Worm (Caenorhabditis elegans) whole organism, young adult: ENCODE results near the gene W02B3.4.
"Not testable (repeated sequence)": the region's sequence is repeated elsewhere in the genome, so short reads cannot be mapped to it uniquely, and the experiment has no call there.

Experiments
- C06A6.2 ChIP-seq: fragments of 200-800 bp; sonication (Bioruptor generic); conservative IDR thresholded peaks from 2 replicates; pipeline ENCODE4 v1.3.6; 2022; ENCODE audit warnings: missing genetic modification characterization, missing compliant biosample characterization
- F10E7.11 ChIP-seq: sonication (generic microtip); optimal IDR thresholded peaks from 2 replicates; lab custom pipeline; 2017; ENCODE audit warnings: mild to moderate bottlenecking, missing genetic modification characterization, moderate library complexity, missing compliant biosample characterization
- F22D6.2 ChIP-seq: sonication (generic microtip); optimal IDR thresholded peaks from 2 replicates; lab custom pipeline; 2016; ENCODE audit warnings: mild to moderate bottlenecking, missing genetic modification characterization, missing compliant biosample characterization
- F57A8.1 ChIP-seq: fragments of 200-800 bp; sonication (Bioruptor generic); optimal IDR thresholded peaks from 2 replicates; lab custom pipeline; 2018; ENCODE audit warnings: mild to moderate bottlenecking, missing genetic modification characterization, moderate library complexity, missing compliant biosample characterization
- K11D2.4 ChIP-seq: fragments of 200-800 bp; sonication (Bioruptor generic); IDR thresholded peaks from 2 replicates; pipeline ENCODE4 v1.3.6; 2022; ENCODE audit warnings: missing genetic modification reagents, missing genetic modification characterization, missing compliant biosample characterization
- K12H6.12 ChIP-seq: fragments of 200-800 bp; sonication (Bioruptor generic); optimal IDR thresholded peaks from 2 replicates; lab custom pipeline; 2018; ENCODE audit warnings: mild to moderate bottlenecking, missing genetic modification characterization, missing compliant biosample characterization
- T26A5.8 ChIP-seq: sonication (generic microtip); optimal IDR thresholded peaks from 2 replicates; lab custom pipeline; 2016; ENCODE audit warnings: missing genetic modification characterization, missing compliant biosample characterization
- ama-1 ChIP-seq, 3 experiments: fragments of 150-350 bp in 1 of 3; sonication (generic microtip) in 2 of 3; optimal IDR thresholded peaks; 2 replicates each; lab custom pipeline; 2014 to 2018; ENCODE audit warnings: missing biosample characterization in 2 of 3, missing genetic modification characterization in 2 of 3, missing genetic modification reagents in 2 of 3
- attf-5 ChIP-seq: fragments of 200-800 bp; sonication (Bioruptor generic); optimal IDR thresholded peaks from 2 replicates; lab custom pipeline; 2018; ENCODE audit warnings: mild to moderate bottlenecking, missing genetic modification characterization, missing compliant biosample characterization
- bed-2 ChIP-seq: fragments of 200-800 bp; sonication (Bioruptor generic); IDR thresholded peaks from 2 replicates; pipeline ENCODE4 v1.3.6; 2022; ENCODE audit warnings: missing genetic modification reagents, missing genetic modification characterization, missing compliant biosample characterization
- cebp-1 ChIP-seq, 2 experiments: fragments of 200-800 bp in 1 of 2; sonication (Bioruptor generic) in 1 of 2; sonication (generic microtip) in 1 of 2; IDR thresholded peaks in 1 of 2; optimal IDR thresholded peaks in 1 of 2; 2 replicates each; pipeline versions ENCODE4 v1.3.6 to Lab custom; 2017 to 2022; ENCODE audit warnings: missing compliant biosample characterization in 2 of 2, missing genetic modification characterization in 2 of 2, mild to moderate bottlenecking in 1 of 2, missing genetic modification reagents in 1 of 2, moderate library complexity in 1 of 2
- ceh-27 ChIP-seq: fragments of 200-800 bp; sonication (Bioruptor generic); optimal IDR thresholded peaks from 2 replicates; lab custom pipeline; 2018; ENCODE audit warnings: mild to moderate bottlenecking, missing genetic modification characterization, moderate library complexity, missing compliant biosample characterization
- dox-1 ChIP-seq: fragments of 200-800 bp; sonication (Bioruptor generic); IDR thresholded peaks from 2 replicates; pipeline ENCODE4 v1.3.6; 2022; ENCODE audit warnings: missing genetic modification reagents, missing genetic modification characterization, missing compliant biosample characterization
- hmg-1.2 ChIP-seq: fragments of 200-800 bp; sonication (Bioruptor generic); IDR thresholded peaks from 2 replicates; pipeline ENCODE4 v1.3.6; 2022; ENCODE audit warnings: missing genetic modification reagents, missing genetic modification characterization, missing compliant biosample characterization
- hsf-1 ChIP-seq: fragments of 200-800 bp; sonication (Bioruptor generic); IDR thresholded peaks from 2 replicates; pipeline ENCODE4 v1.3.6; 2022; ENCODE audit warnings: missing genetic modification reagents, missing genetic modification characterization, missing compliant biosample characterization
- let-607 ChIP-seq, 2 experiments: fragments of 200-800 bp in 1 of 2; sonication (Bioruptor generic) in 1 of 2; sonication (generic microtip) in 1 of 2; optimal IDR thresholded peaks; 2 replicates each; lab custom pipeline; 2016 to 2018; ENCODE audit warnings: mild to moderate bottlenecking in 2 of 2, missing compliant biosample characterization in 2 of 2, missing genetic modification characterization in 2 of 2, moderate library complexity in 2 of 2, missing genotype in 1 of 2
- lin-35 ChIP-seq, 3 experiments: fragments of 150-350 bp in 2 of 3; sonication (generic microtip) in 1 of 3; optimal IDR thresholded peaks; 2 replicates each; lab custom pipeline; 2014 to 2018; ENCODE audit warnings: missing biosample characterization in 3 of 3, missing genetic modification characterization in 3 of 3, missing genetic modification reagents in 3 of 3
- lin-40 ChIP-seq: sonication (generic microtip); optimal IDR thresholded peaks from 2 replicates; lab custom pipeline; 2016; ENCODE audit warnings: missing genetic modification characterization, mild to moderate bottlenecking, missing compliant biosample characterization, missing genotype, missing genetic modification reagents
- lir-1 ChIP-seq: fragments of 200-800 bp; sonication (Bioruptor generic); conservative IDR thresholded peaks from 2 replicates; pipeline ENCODE4 v1.3.6; 2022; ENCODE audit warnings: missing genetic modification reagents, missing genetic modification characterization, missing compliant biosample characterization
- lsy-27 ChIP-seq: sonication (generic microtip); optimal IDR thresholded peaks from 2 replicates; lab custom pipeline; 2017; ENCODE audit warnings: missing genetic modification characterization, mild to moderate bottlenecking, missing compliant biosample characterization, antibody characterized with exemption, missing genotype, borderline replicate concordance; ENCODE audit not compliant: insufficient read depth
- madf-10 ChIP-seq: sonication (generic microtip); optimal IDR thresholded peaks from 2 replicates; lab custom pipeline; 2016; ENCODE audit warnings: mild to moderate bottlenecking, missing genetic modification characterization, missing compliant biosample characterization
- madf-6 ChIP-seq: fragments of 200-800 bp; sonication (Bioruptor generic); IDR thresholded peaks from 2 replicates; pipeline ENCODE4 v1.3.6; 2022; ENCODE audit warnings: missing genetic modification reagents, missing genetic modification characterization, missing compliant biosample characterization
- mcd-1 ChIP-seq: fragments of 200-800 bp; sonication (Bioruptor generic); IDR thresholded peaks from 2 replicates; pipeline ENCODE4 v1.3.6; 2022; ENCODE audit warnings: missing genetic modification reagents, missing genetic modification characterization, missing compliant biosample characterization
- mxl-1 ChIP-seq: sonication (generic microtip); optimal IDR thresholded peaks from 2 replicates; lab custom pipeline; 2016; ENCODE audit warnings: missing genetic modification characterization, missing compliant biosample characterization
- nhr-27 ChIP-seq: fragments of 200-800 bp; sonication (Bioruptor generic); optimal IDR thresholded peaks from 2 replicates; lab custom pipeline; 2018; ENCODE audit warnings: mild to moderate bottlenecking, missing genetic modification characterization, moderate library complexity, missing compliant biosample characterization
- rec-8 ChIP-seq, 2 experiments: sonication (generic microtip); optimal IDR thresholded peaks; 2 replicates each; lab custom pipeline; 2016; ENCODE audit warnings: mild to moderate bottlenecking in 2 of 2, missing genetic modification characterization in 2 of 2, missing genetic modification reagents in 2 of 2, missing genotype in 2 of 2, missing biosample characterization in 1 of 2, missing compliant biosample characterization in 1 of 2, moderate library complexity in 1 of 2
- repo-1 ChIP-seq: sonication (generic microtip); optimal IDR thresholded peaks from 2 replicates; lab custom pipeline; 2017; ENCODE audit warnings: mild to moderate bottlenecking, missing genetic modification characterization, missing compliant biosample characterization
- snpc-3.4 ChIP-seq: sonication (generic microtip); optimal IDR thresholded peaks from 2 replicates; lab custom pipeline; 2017; ENCODE audit warnings: missing genetic modification characterization, mild to moderate bottlenecking, missing compliant biosample characterization, antibody characterized with exemption, moderate library complexity, missing genotype, missing genetic modification reagents
- snpc-4 ChIP-seq, 5 experiments: fragments of 150-350 bp in 1 of 5; sonication (generic microtip) in 4 of 5; optimal IDR thresholded peaks; 2 replicates each; lab custom pipeline; 2014 to 2018; ENCODE audit warnings: missing genetic modification characterization in 5 of 5, missing biosample characterization in 3 of 5, antibody characterized with exemption in 2 of 5, mild to moderate bottlenecking in 2 of 5, missing compliant biosample characterization in 2 of 5, missing genotype in 2 of 5, moderate library complexity in 2 of 5, missing genetic modification reagents in 1 of 5
- xnd-1 ChIP-seq: sonication (generic microtip); optimal IDR thresholded peaks from 2 replicates; lab custom pipeline; 2016; ENCODE audit warnings: missing genotype, missing genetic modification reagents, missing genetic modification characterization, missing compliant biosample characterization
- zfh-2 ChIP-seq: fragments of 200-800 bp; sonication (Bioruptor generic); conservative IDR thresholded peaks from 2 replicates; pipeline ENCODE4 v1.3.6; 2022; ENCODE audit warnings: missing genetic modification reagents, missing genetic modification characterization, missing compliant biosample characterization
- ztf-18 ChIP-seq: sonication (generic microtip); optimal IDR thresholded peaks from 2 replicates; lab custom pipeline; 2016; ENCODE audit warnings: missing genotype, mild to moderate bottlenecking, missing genetic modification characterization, missing compliant biosample characterization

W02B3.4 gene

DNA sequence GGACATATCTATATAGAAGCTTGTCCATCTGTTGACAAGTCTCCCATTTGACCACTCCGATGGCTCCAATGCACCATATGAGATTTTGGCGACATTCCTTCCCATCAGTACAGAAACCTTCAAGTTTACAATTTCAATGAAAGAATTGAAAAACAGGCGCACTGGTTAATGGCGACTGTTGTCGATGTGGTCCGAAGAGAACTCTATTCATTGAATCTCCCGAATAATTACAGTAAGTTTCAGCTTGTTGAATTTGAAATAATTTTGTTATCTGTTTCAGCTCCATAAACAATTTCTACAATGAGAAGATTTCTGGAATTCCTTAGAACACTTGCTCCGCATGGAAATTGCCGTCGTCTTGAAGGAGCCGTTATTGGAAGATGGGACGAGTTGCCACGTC lies 5.7 kb upstream of the W02B3.4 start, which contains the start of gene elf-1:
Gene elf-1, plus strand, starts transcription at position 301 of the 400 bp plus-strand sequence.
- TF ChIP-seq rec-8 (tag; optimal IDR thresholded peaks at IDR 0.05; lab: Kevin White, UChicago); lir-1 (GFP tag; lab: Robert Waterston, UW); F57A8.1 (GFP tag; lab: Kevin White, UChicago): not testable (repeated sequence)

DNA sequence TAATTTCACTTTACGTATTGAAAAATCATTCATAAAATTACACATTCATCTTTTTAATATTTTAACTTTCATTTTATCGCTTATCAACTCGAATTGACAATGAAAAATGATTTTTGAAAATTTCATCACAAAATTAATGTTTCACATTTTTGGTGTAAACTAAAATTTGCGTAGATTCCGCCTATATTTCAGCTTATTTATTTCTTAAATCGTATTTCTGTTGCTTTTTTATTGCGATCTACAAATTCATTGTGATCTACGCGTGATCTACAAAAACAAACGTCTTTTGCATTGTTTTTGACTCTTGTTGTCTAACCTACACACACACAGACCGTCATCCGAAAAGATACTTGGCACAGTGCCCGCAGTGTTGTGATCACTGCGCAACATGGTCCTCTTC lies 4.9 kb upstream of the W02B3.4 start:
- TF ChIP-seq madf-6 = peak; percentile 26; the same call in 1 of the 2 replicates
- TF ChIP-seq let-607 (tag; optimal IDR thresholded peaks at IDR 0.05; lab: Kevin White, UChicago) = no peak

DNA sequence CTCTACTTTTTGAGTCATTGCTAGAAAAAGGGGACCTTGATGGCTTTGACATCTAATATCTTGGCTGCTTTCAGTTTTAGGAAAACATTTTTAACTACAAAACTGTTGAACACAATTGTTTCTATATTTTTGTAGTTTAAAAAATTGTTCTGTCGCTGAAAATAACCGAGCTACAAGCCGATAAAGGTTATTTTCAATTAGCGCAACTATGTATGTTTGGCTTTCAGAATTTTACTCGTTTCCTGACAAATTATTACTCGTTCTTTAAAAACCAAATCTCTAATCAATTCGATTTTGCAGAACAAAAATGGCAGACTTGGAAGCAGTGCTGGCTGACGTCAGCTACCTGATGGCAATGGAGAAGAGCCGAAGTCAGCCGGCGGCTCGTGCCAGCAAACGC lies 7.4 kb downstream of the W02B3.4 start, which contains the start of gene grk-2:
Gene grk-2, plus strand, starts transcription at position 301 of the 400 bp plus-strand sequence.
- no peak for TF ChIP-seq let-607 (tag; optimal IDR thresholded peaks at IDR 0.05; lab: Kevin White, UChicago)
- TF ChIP-seq bed-2 (GFP tag; lab: Robert Waterston, UW) = no peak
- TF ChIP-seq mcd-1 (GFP tag; lab: Robert Waterston, UW) = no peak
- TF ChIP-seq C06A6.2 (GFP tag; lab: Robert Waterston, UW) = no peak
- no peak for TF ChIP-seq xnd-1 (tag; lab: Kevin White, UChicago)
- no peak for TF ChIP-seq F22D6.2 (tag; lab: Kevin White, UChicago)
- no peak for TF ChIP-seq attf-5 (GFP tag; lab: Kevin White, UChicago)
- TF ChIP-seq T26A5.8 (tag; lab: Kevin White, UChicago) = no peak

DNA sequence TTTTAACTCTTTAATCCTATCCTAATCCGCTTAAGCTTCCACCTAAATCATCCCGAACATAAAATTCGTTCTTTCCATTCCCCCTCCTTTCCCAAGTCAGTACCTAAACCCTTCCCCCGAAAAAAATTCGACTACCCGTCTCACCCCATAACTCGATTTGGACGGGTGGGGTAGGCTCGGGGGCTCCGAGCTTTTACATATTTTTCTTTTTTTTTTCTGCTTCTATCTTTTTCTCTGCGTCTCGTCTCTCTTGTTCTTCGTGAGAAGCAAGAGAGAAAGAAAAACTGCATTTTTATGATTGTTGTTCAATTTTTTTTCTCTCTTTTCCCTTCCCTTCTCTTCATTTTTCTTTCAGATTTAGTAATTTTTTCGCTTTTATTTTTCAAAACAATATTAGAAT lies 7.8 kb downstream of the W02B3.4 start:
- TF ChIP-seq snpc-4 (GFP tag; optimal IDR thresholded peaks at IDR 0.05; lab: Kevin White, UChicago) (no peak), snpc-4 (tag; optimal IDR thresholded peaks at IDR 0.05; lab: Kevin White, UChicago) (no peak), repo-1 (tag; lab: Kevin White, UChicago) (no peak), hsf-1 (GFP tag; lab: Robert Waterston, UW) (no peak)

DNA sequence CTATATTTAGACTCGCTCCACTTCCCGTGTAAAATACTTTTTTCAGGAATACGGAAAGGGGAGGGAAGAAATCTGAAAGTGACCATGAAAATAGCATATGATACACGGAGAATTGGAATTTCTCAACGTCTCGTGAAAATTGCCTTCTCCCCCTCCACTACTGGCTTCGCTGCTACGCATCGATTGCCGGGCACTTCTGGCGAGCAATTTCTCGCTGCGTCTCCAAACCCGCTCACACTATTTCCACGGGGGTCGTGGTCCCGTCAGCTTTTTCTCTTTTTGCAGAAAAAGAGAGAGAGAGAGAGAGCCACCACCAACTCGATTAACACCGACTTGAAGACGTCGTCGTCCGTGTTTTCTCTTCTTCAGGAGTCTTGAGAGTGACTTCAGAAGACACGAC lies 12.2 kb downstream of the W02B3.4 start:
- peak; percentile 92 for TF ChIP-seq zfh-2 (GFP tag; lab: Robert Waterston, UW)
- peak in 1 of 3 experiments; percentile 34 for TF ChIP-seq lin-35 (GFP tag; optimal IDR thresholded peaks at IDR 0.05; lab: Kevin White, UChicago)
- TF ChIP-seq dox-1 (GFP tag; lab: Robert Waterston, UW) = peak; percentile 17; the same call in 1 of the 2 replicates
- TF ChIP-seq K12H6.12 (tag; lab: Kevin White, UChicago) = peak; percentile 51
- no peak for TF ChIP-seq madf-10
- no peak for TF ChIP-seq K11D2.4 (GFP tag; lab: Robert Waterston, UW)
- TF ChIP-seq cebp-1 (GFP tag; IDR thresholded peaks at IDR 0.05; lab: Robert Waterston, UW) = no peak
- peak; percentile 43 for TF ChIP-seq cebp-1 (tag; optimal IDR thresholded peaks at IDR 0.05; lab: Kevin White, UChicago)
- no peak for TF ChIP-seq ama-1 (optimal IDR thresholded peaks at IDR 0.05; lab: Kevin White, UChicago)
- TF ChIP-seq ama-1 (GFP tag; optimal IDR thresholded peaks at IDR 0.05; lab: Kevin White, UChicago) = no peak
- TF ChIP-seq ceh-27 = peak; percentile 5
- no peak for TF ChIP-seq F10E7.11 (tag; lab: Kevin White, UChicago)
- TF ChIP-seq lin-40 (tag; lab: Kevin White, UChicago) = peak; percentile 46
- no peak for TF ChIP-seq mxl-1 (tag; lab: Kevin White, UChicago)
- TF ChIP-seq attf-5 (GFP tag; lab: Kevin White, UChicago) = peak; percentile 1
- peak; percentile 57; the same call in 1 of the 2 replicates for TF ChIP-seq hmg-1.2
- TF ChIP-seq snpc-3.4 (tag; lab: Kevin White, UChicago) = no peak
- TF ChIP-seq madf-6 = no peak
- TF ChIP-seq lsy-27 (tag; lab: Kevin White, UChicago) = no peak
- no peak for TF ChIP-seq nhr-27 (tag; lab: Kevin White, UChicago)
- TF ChIP-seq ztf-18 (tag; lab: Kevin White, UChicago) = no peak
